Fruit fly (Drosophila melanogaster) whole organism, larva: ENCODE results near the gene CG13293.

Source experiments
- noc ChIP-seq: fragments of 200-800 bp; sonication (Bioruptor generic); optimal IDR thresholded peaks from 3 replicates; lab custom pipeline; 2019; ENCODE audit warnings: missing biosample characterization, mild to moderate bottlenecking, missing genetic modification characterization, moderate library complexity

Gene CG13293

dm6 chr3L:6110673-6111449 lies 28.2 kb downstream of the CG13293 start:
- no peak for TF ChIP-seq noc (tag; lab: Kevin White, UChicago)

dm6 chr3L:6111458-6111857 lies 28.8 kb downstream of the CG13293 start:
- no peak for TF ChIP-seq noc (tag; lab: Kevin White, UChicago)

DNA sequence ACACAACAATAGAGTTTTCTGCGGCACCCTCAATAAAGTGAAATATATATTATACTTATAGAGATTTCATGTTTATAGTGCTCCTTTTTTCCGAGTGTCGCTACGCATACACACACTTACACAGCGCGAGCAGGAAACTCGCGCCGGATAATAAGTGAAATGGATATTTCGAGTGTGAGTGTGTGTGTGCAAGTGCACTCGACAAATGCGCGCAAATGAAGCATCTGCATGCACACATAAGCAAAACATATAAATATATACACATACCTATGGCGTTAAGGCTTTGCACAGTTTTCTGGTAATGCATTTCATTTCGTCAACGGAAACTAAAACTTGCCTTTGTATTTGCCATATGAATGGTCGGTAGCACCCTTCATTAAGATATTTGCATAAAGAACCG lies 32.8 kb downstream of the CG13293 start:
- TF ChIP-seq noc (tag; lab: Kevin White, UChicago), result no peak

DNA sequence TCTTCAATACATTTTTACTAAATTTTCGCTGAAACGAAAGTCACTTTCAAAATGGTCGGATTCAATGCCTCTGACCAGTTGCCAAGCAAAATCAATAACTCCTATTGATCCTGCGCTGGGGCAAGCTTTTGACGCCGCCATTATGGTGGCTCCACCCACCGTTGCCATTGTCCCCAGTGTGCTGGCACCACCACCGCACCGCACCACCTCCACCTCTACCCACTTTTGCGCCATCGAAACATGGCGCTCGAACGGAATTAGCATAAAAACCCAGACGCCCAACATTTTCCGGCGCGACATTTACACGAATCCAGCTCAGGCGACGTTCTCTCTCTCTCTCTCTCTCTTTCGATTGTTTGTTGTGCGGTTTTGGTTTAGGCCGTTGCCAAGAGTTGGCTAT lies 34.2 kb downstream of the CG13293 start:
- TF ChIP-seq noc (tag; lab: Kevin White, UChicago), result no peak

DNA sequence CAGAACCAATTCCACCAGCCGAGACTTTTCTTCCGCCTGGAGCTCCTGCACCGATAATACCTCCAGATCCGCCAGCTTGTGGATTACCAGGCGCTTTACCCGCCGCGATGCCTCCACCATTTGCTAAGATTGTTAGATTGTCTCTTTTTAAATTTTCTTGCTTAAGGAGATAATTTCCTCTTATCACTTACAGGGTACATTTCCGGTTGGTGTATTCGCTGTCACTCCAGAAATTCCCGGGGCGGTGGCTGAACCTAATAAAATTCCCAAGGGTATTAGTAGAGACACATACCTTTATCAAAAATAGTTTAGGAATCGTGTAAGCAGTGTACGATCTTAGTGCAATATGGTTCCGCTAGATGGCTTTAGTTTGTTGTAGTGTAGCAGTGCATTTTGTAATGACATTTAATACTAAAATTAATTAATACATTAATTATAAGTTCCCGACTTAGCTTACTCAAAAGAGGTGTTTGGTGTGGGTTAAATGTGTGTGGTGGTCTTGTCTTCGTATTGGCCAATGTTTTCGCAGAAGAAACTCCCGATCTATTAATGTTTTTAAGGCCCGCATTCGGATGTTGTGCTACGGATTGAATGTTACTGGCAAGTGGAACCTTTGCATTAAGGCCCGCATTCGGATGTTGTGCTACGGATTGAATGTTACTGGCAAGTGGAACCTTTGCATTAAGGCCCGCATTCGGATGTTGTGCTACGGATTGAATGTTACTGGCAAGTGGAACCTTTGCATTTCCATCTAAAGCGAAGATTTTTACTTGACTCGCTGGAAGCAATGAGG lies 42.1 kb downstream of the CG13293 start:
- no peak for TF ChIP-seq noc (tag; lab: Kevin White, UChicago)

DNA sequence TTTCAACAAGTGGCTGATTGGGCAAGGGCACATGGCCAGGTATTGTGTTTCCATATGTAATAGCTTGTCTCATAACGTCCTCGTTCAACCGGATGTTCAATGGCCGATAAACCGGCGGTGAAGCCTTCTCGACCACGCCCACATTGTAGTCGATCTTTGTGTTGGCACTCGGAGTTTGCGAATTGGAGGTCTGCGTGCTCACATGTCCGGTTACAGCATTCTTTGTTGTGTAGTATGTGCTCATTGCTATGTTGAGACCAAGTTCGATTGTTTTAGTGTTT lies 42.7 kb downstream of the CG13293 start:
- no peak for TF ChIP-seq noc (tag; lab: Kevin White, UChicago)

- no peak for TF ChIP-seq noc (tag; lab: Kevin White, UChicago)
Measured at dm6 chr3L:6129591-6129990, 46.9 kb downstream of the CG13293 start.

- TF ChIP-seq noc (tag; lab: Kevin White, UChicago), result no peak
Measured at dm6 chr3L:6130944-6131343, 48.3 kb downstream of the CG13293 start, which contains the start of gene Lcp65Ag3. TSS of gene Lcp65Ag3 (minus strand) at chr3L:6130989.

- no peak for TF ChIP-seq noc (tag; lab: Kevin White, UChicago)
Measured at dm6 chr3L:6132009-6132408, 49.3 kb downstream of the CG13293 start, which contains the start of gene Cpr65Au. TSS of gene Cpr65Au (minus strand) at chr3L:6132109.

DNA sequence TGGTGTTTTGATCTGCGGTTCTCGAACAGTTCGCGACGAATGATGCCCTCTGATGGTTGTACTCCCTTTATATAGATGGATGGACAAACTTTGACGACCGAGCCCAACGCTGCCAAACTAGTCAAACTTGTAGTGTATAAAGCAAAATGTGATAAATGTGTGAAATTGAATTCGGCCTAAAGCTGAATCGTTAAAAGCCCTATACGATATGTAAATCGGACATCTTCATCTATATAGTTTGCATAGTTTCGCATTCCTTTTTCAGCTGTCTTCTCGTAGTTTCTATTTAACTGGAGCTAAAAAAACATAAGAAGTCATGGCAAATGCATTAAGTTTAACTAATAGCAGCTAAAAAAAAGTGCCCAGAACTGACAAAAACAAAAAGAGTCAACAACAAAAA lies 50.9 kb downstream of the CG13293 start, which contains the start of gene Lcp65Ag2:
Gene Lcp65Ag2, minus strand, starts transcription at position 48 of the 400 bp plus-strand sequence.
- TF ChIP-seq noc (tag; lab: Kevin White, UChicago), result no peak

DNA sequence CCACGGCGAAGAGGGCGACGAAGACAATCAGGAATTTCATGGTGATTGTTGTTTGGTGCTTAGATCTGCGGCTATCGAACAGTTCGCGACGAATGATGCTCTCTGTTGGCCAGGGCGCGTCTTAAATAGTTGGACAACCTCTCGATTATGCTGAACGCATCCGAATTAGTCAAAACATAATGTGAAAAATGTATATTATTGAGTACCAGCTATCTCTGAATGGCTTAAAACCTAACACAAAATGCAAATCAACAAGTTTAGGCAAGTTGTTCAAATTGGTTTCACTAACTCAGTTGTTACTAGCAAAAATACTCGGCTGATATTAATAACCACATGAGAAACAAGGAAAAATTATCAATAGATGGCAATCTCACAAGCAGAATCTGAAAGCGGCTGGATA lies 52.5 kb downstream of the CG13293 start, which contains the start of gene Lcp65Ag1:
Gene Lcp65Ag1, minus strand, starts transcription at position 101 of the 400 bp plus-strand sequence.
- no peak for TF ChIP-seq noc (tag; lab: Kevin White, UChicago)

dm6 chr3L:6136691-6137090 lies 54.0 kb downstream of the CG13293 start, which contains the start of gene Lcp65Af:
TSS of gene Lcp65Af (minus strand) at chr3L:6136791.
- no peak for TF ChIP-seq noc (tag; lab: Kevin White, UChicago)

DNA sequence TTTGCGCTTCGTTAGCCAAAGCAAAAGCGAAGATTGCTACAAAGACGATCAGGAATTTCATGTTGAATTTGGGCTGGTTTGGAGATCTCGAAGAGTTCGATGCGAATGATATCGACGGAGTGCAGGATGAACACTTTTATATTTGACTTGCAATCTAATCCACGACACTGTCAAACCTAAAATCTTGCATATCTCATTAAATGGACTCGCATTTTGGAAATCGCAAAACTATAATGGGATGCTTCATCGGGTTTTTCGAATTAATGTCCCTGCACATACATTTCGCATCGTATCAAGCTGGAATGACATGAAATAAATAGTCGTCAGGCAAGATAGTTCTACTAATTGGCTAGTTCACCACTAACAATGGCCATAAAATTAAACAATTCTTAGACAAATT lies 55.3 kb downstream of the CG13293 start, which contains the start of gene Lcp65Ae:
Gene Lcp65Ae, minus strand, starts transcription at position 101 of the 400 bp plus-strand sequence.
- TF ChIP-seq noc (tag; lab: Kevin White, UChicago), result no peak

DNA sequence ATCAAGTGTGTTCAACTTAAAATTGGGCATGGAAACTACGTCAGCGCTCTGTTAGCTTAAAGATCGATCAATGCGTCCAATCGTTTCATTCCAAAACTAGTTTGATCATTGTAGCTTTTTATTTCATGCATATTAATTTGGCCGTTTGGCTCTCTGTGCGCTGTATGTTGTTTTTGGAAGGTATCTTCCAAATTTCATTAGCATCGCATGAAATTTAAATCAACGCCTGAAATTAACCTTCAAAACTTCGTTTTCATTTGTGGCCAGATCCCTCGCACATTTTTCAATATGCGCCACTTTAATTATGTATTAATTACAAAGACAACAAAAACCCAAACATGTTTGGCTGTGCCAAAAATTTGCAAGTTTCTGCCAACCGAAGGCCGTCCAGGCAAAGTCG lies 55.9 kb downstream of the CG13293 start:
- TF ChIP-seq noc (tag; lab: Kevin White, UChicago), result no peak

DNA sequence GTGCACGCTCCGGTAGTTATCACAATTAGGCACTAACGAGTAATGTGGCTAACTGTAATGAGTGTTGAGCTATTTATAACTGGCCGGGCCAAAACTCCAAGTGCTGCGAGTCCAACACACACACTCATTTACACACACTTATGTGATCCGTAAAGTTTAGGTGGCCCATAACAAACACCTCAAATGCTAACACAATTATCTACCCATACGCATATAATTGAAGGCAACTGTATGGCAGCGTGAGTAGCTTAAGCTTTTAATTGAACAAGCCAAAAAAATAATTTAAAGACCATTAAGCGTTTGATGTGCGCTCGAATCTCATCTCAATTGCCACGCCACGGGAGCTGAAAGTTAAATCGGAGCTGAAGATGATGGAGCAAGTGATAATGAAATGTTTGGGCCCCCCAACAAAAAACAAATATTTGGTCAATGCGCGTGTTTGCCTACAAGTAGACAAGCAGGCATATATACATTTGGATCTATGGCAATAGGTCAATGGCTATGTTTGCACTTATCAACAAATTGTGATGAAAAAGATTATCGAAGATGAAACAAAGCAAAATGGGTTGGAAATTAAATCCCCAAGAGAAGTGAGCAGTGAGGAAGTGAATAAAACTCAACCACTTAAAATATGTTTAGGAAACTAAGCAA lies 57.4 kb downstream of the CG13293 start, which contains the start of gene Cpr65Av:
Gene Cpr65Av, minus strand, starts transcription at position 51 of the 651 bp plus-strand sequence.
- TF ChIP-seq noc (tag; lab: Kevin White, UChicago), result no peak
